Fruit fly (Drosophila melanogaster) whole organism, embryonic: ENCODE results near the gene CG2533.
A peak's percentile ranks its signal among the peaks of the same experiment; 100 is the strongest.

Experiments
- CG10321 ChIP-seq: fragments of 200-800 bp; sonication (Bioruptor generic); IDR thresholded peaks from 2 replicates; pipeline ENCODE4 v1.3.6; 2022; ENCODE audit warnings: missing biosample characterization, missing genetic modification characterization
- CG11085 ChIP-seq: fragments of 200-800 bp; sonication (Bioruptor generic); IDR thresholded peaks from 2 replicates; pipeline ENCODE4 v1.3.6; 2022; ENCODE audit warnings: missing biosample characterization, missing genetic modification characterization
- CG11695 ChIP-seq: fragments of 200-800 bp; sonication (Bioruptor generic); IDR thresholded peaks from 3 replicates; pipeline ENCODE4 v1.3.6; 2022; ENCODE audit warnings: missing biosample characterization, missing genetic modification characterization
- CG12155 ChIP-seq: fragments of 200-800 bp; sonication (Bioruptor generic); optimal IDR thresholded peaks from 3 replicates; lab custom pipeline; 2016; ENCODE audit warnings: missing biosample characterization, missing genetic modification characterization
- CG16813 ChIP-seq: fragments of 200-800 bp; sonication (Bioruptor generic); IDR thresholded peaks from 3 replicates; pipeline ENCODE4 v1.3.6; 2022; ENCODE audit warnings: missing biosample characterization, missing genetic modification characterization; ENCODE audit not compliant: partially characterized antibody
- CG1832 ChIP-seq: fragments of 200-800 bp; sonication (Bioruptor generic); optimal IDR thresholded peaks from 2 replicates; lab custom pipeline; 2017; ENCODE audit warnings: missing biosample characterization, mild to moderate bottlenecking, missing genetic modification characterization, inconsistent platforms
- CG2120 ChIP-seq: fragments of 200-800 bp; sonication (Bioruptor generic); optimal IDR thresholded peaks from 3 replicates; lab custom pipeline; 2016; ENCODE audit warnings: missing biosample characterization, missing genetic modification characterization
- CG32532 ChIP-seq: fragments of 200-800 bp; sonication (Bioruptor generic); IDR thresholded peaks from 2 replicates; pipeline ENCODE4 v1.3.6; 2022; ENCODE audit warnings: missing biosample characterization, missing genetic modification characterization
- CG32772 ChIP-seq: fragments of 200-800 bp; sonication (Bioruptor generic); IDR thresholded peaks from 2 replicates; pipeline ENCODE4 v1.3.6; 2022; ENCODE audit warnings: missing biosample characterization, missing genetic modification characterization
- CG34422 ChIP-seq: fragments of 200-800 bp; sonication (Bioruptor generic); IDR thresholded peaks from 3 replicates; pipeline ENCODE4 v1.3.6; 2022; ENCODE audit warnings: missing biosample characterization, missing genetic modification characterization
- CG3847 ChIP-seq: fragments of 200-800 bp; sonication (Bioruptor generic); IDR thresholded peaks from 2 replicates; pipeline ENCODE4 v1.3.6; 2022; ENCODE audit warnings: missing biosample characterization, missing genetic modification characterization
- CG6175 ChIP-seq: fragments of 200-800 bp; sonication (Bioruptor generic); IDR thresholded peaks from 3 replicates; pipeline ENCODE4 v1.3.6; 2022; ENCODE audit warnings: missing biosample characterization, missing genetic modification characterization
- CG6683 ChIP-seq: fragments of 200-800 bp; sonication (Bioruptor generic); optimal IDR thresholded peaks from 2 replicates; lab custom pipeline; 2017; ENCODE audit warnings: missing biosample characterization, mild to moderate bottlenecking, missing genetic modification characterization, missing genetic modification reagents
- CG6791 ChIP-seq: fragments of 200-800 bp; sonication (Bioruptor generic); IDR thresholded peaks from 3 replicates; pipeline ENCODE4 v1.3.6; 2022; ENCODE audit warnings: missing biosample characterization, missing genetic modification characterization; ENCODE audit not compliant: partially characterized antibody
- CG7271 ChIP-seq: fragments of 200-800 bp; sonication (Bioruptor generic); optimal IDR thresholded peaks from 2 replicates; lab custom pipeline; 2018; ENCODE audit warnings: missing biosample characterization, mild to moderate bottlenecking, missing genetic modification characterization, moderate library complexity
- CG9932 ChIP-seq: fragments of 200-800 bp; sonication (Bioruptor generic); IDR thresholded peaks from 2 replicates; pipeline ENCODE4 v1.3.6; 2022; ENCODE audit warnings: missing biosample characterization, missing genetic modification characterization
- CHES-1-like ChIP-seq: fragments of 200-800 bp; sonication (Bioruptor generic); optimal IDR thresholded peaks from 2 replicates; lab custom pipeline; 2016; ENCODE audit warnings: missing biosample characterization, missing genetic modification characterization
- D19B ChIP-seq: fragments of 200-800 bp; sonication (Bioruptor generic); optimal IDR thresholded peaks from 2 replicates; lab custom pipeline; 2017; ENCODE audit warnings: missing biosample characterization, mild to moderate bottlenecking, missing genetic modification characterization
- Dref ChIP-seq: fragments of 200-800 bp; sonication (Bioruptor generic); IDR thresholded peaks from 2 replicates; pipeline ENCODE4 v1.3.6; 2022; ENCODE audit warnings: missing biosample characterization, missing genetic modification characterization
- Fer1 ChIP-seq: fragments of 200-800 bp; sonication (Bioruptor generic); optimal IDR thresholded peaks from 2 replicates; lab custom pipeline; 2017; ENCODE audit warnings: missing biosample characterization, mild to moderate bottlenecking, missing genetic modification characterization
- Fer3 ChIP-seq: fragments of 200-800 bp; sonication (Bioruptor generic); optimal IDR thresholded peaks from 2 replicates; lab custom pipeline; 2018; ENCODE audit warnings: missing biosample characterization, mild to moderate bottlenecking, missing genetic modification characterization, moderate library complexity
- Gug ChIP-seq: fragments of 200-800 bp; sonication (Bioruptor generic); IDR thresholded peaks from 4 replicates; pipeline ENCODE4 v1.3.6; 2022; ENCODE audit warnings: missing biosample characterization, missing genetic modification characterization
- HHEX ChIP-seq: fragments of 200-800 bp; sonication (Bioruptor generic); optimal IDR thresholded peaks from 3 replicates; lab custom pipeline; 2017; ENCODE audit warnings: missing biosample characterization, mild to moderate bottlenecking, missing genetic modification characterization, missing genetic modification reagents
- HLH3B ChIP-seq: fragments of 200-800 bp; sonication (Bioruptor generic); IDR thresholded peaks from 2 replicates; pipeline ENCODE4 v1.3.6; 2022; ENCODE audit warnings: missing biosample characterization, missing genetic modification characterization
- HLH54F ChIP-seq: fragments of 200-800 bp; sonication (Bioruptor generic); optimal IDR thresholded peaks from 3 replicates; lab custom pipeline; 2016; ENCODE audit warnings: missing biosample characterization, missing genetic modification characterization
- HmgZ ChIP-seq: fragments of 200-800 bp; sonication (Bioruptor generic); optimal IDR thresholded peaks from 2 replicates; lab custom pipeline; 2018; ENCODE audit warnings: missing biosample characterization, mild to moderate bottlenecking, missing genetic modification characterization
- Med ChIP-seq: fragments of 200-800 bp; sonication (Bioruptor generic); peaks from one replicate; lab custom pipeline; 2016; ENCODE audit warnings: missing biosample characterization, missing genetic modification characterization, mild to moderate bottlenecking, inconsistent platforms, moderate library complexity
- Myb ChIP-seq: fragments of 200-800 bp; sonication (Bioruptor generic); optimal IDR thresholded peaks from 2 replicates; lab custom pipeline; 2016; ENCODE audit warnings: missing biosample characterization, missing genetic modification characterization
- Scr ChIP-seq: fragments of 200-800 bp; sonication (Bioruptor generic); IDR thresholded peaks from 2 replicates; pipeline ENCODE4 v1.3.6; 2022; ENCODE audit warnings: missing biosample characterization, missing genetic modification characterization; ENCODE audit not compliant: partially characterized antibody
- Sry-δ ChIP-seq: fragments of 200-800 bp; sonication (Bioruptor generic); optimal IDR thresholded peaks from 2 replicates; lab custom pipeline; 2016; ENCODE audit warnings: missing biosample characterization, missing genetic modification characterization
- Xrp1 ChIP-seq: fragments of 200-800 bp; sonication (Bioruptor generic); IDR thresholded peaks from 2 replicates; pipeline ENCODE4 v1.3.6; 2022; ENCODE audit warnings: missing biosample characterization, missing genetic modification characterization
- amos ChIP-seq: fragments of 200-800 bp; sonication (Bioruptor generic); IDR thresholded peaks from 2 replicates; pipeline ENCODE4 v1.3.6; 2022; ENCODE audit warnings: missing biosample characterization, missing genetic modification characterization; ENCODE audit not compliant: partially characterized antibody
- bbx ChIP-seq: fragments of 200-800 bp; sonication (Bioruptor generic); IDR thresholded peaks from 2 replicates; pipeline ENCODE4 v1.3.6; 2022; ENCODE audit warnings: missing biosample characterization, missing genetic modification characterization; ENCODE audit not compliant: partially characterized antibody
- cg ChIP-seq: fragments of 200-800 bp; sonication (Bioruptor generic); optimal IDR thresholded peaks from 3 replicates; lab custom pipeline; 2019; ENCODE audit warnings: missing biosample characterization, mild to moderate bottlenecking, missing genetic modification characterization, moderate library complexity
- ci ChIP-seq: fragments of 200-800 bp; sonication (Bioruptor generic); IDR thresholded peaks from 3 replicates; pipeline ENCODE4 v1.3.6; 2022; ENCODE audit warnings: missing biosample characterization, missing genetic modification characterization
- dati ChIP-seq: fragments of 200-800 bp; sonication (Bioruptor generic); IDR thresholded peaks from 2 replicates; pipeline ENCODE4 v1.3.6; 2022; ENCODE audit warnings: missing biosample characterization, missing genetic modification characterization
- disco-r ChIP-seq: fragments of 200-800 bp; sonication (Bioruptor generic); optimal IDR thresholded peaks from 2 replicates; lab custom pipeline; 2016; ENCODE audit warnings: missing biosample characterization, missing genetic modification characterization
- ewg ChIP-seq: fragments of 200-800 bp; sonication (Bioruptor generic); optimal IDR thresholded peaks from 3 replicates; lab custom pipeline; 2017; ENCODE audit warnings: mild to moderate bottlenecking, missing biosample characterization, missing genetic modification reagents, missing genetic modification characterization
- gfzf ChIP-seq: fragments of 200-800 bp; sonication (Bioruptor generic); optimal IDR thresholded peaks from 2 replicates; lab custom pipeline; 2016; ENCODE audit warnings: missing biosample characterization, mild to moderate bottlenecking, missing genetic modification characterization, moderate library complexity
- grn ChIP-seq: fragments of 200-800 bp; sonication (Bioruptor generic); optimal IDR thresholded peaks from 3 replicates; lab custom pipeline; 2017; ENCODE audit warnings: missing biosample characterization, missing genetic modification characterization
- lilli ChIP-seq: fragments of 200-800 bp; sonication (Bioruptor generic); optimal IDR thresholded peaks from 3 replicates; lab custom pipeline; 2016; ENCODE audit warnings: missing biosample characterization, missing genetic modification characterization
- pros ChIP-seq: fragments of 200-800 bp; sonication (Bioruptor generic); optimal IDR thresholded peaks from 3 replicates; lab custom pipeline; 2019; ENCODE audit warnings: missing biosample characterization, mild to moderate bottlenecking, missing genetic modification characterization, moderate library complexity
- scrt ChIP-seq: fragments of 200-800 bp; sonication (Bioruptor generic); optimal IDR thresholded peaks from 2 replicates; lab custom pipeline; 2018; ENCODE audit warnings: missing biosample characterization, mild to moderate bottlenecking, missing genetic modification characterization, moderate library complexity
- sob ChIP-seq: fragments of 200-800 bp; sonication (Bioruptor generic); IDR thresholded peaks from 2 replicates; pipeline ENCODE4 v1.3.6; 2022; ENCODE audit warnings: missing biosample characterization, missing genetic modification characterization
- tap ChIP-seq: fragments of 200-800 bp; optimal IDR thresholded peaks from 3 replicates; lab custom pipeline; 2019; ENCODE audit warnings: missing biosample characterization, mild to moderate bottlenecking, missing genetic modification characterization, moderate library complexity
- vfl ChIP-seq: fragments of 200-800 bp; sonication (Bioruptor generic); optimal IDR thresholded peaks from 2 replicates; lab custom pipeline; 2016; ENCODE audit warnings: missing biosample characterization, missing genetic modification characterization
- vvl ChIP-seq: fragments of 200-800 bp; sonication (Bioruptor generic); IDR thresholded peaks from 2 replicates; pipeline ENCODE4 v1.3.6; 2022; ENCODE audit warnings: missing biosample characterization, missing genetic modification characterization
- z ChIP-seq: fragments of 200-800 bp; sonication (Bioruptor generic); IDR thresholded peaks from 3 replicates; pipeline ENCODE4 v1.3.6; 2022; ENCODE audit warnings: missing biosample characterization, missing genetic modification characterization
- zfh1 ChIP-seq: fragments of 200-800 bp; sonication (Bioruptor generic); IDR thresholded peaks from 3 replicates; pipeline ENCODE4 v1.3.6; 2022; ENCODE audit warnings: missing biosample characterization, missing genetic modification characterization
- zfh2 ChIP-seq: fragments of 200-800 bp; sonication (Bioruptor generic); optimal IDR thresholded peaks from 2 replicates; lab custom pipeline; 2016; ENCODE audit warnings: missing biosample characterization, missing genetic modification characterization

CG2533 gene

dm6 chrX:11600795-11601358, 3.1 kb downstream of the CG2533 start (continued):
- peak; percentile 1 for TF ChIP-seq CG12155 (GFP tag; lab: Kevin White, UChicago)
- TF ChIP-seq Xrp1, result peak; percentile 25; the same call in 1 of the 2 replicates
- TF ChIP-seq CG6683 (GFP tag; lab: Kevin White, UChicago), result no peak
- peak; percentile 31; the same call in 1 of the 3 replicates for TF ChIP-seq CG34422 (GFP tag; lab: Robert Waterston, UW)
- no peak for TF ChIP-seq disco-r
- TF ChIP-seq ewg (GFP tag; lab: Kevin White, UChicago), result no peak
- TF ChIP-seq CHES-1-like (GFP tag; lab: Kevin White, UChicago), result peak; percentile 15
- TF ChIP-seq CG9932 (GFP tag; lab: Robert Waterston, UW), result peak; percentile 28; the same call in 1 of the 2 replicates
- peak; percentile 29 for TF ChIP-seq HLH54F (GFP tag; lab: Kevin White, UChicago)
- TF ChIP-seq HmgZ, result no peak
- 0 out of 2 replicates have a peak, but pooled peaks have one; percentile 38 for TF ChIP-seq bbx (GFP tag; lab: Robert Waterston, UW)
- peak; percentile 7 for TF ChIP-seq lilli (GFP tag; lab: Kevin White, UChicago)
- TF ChIP-seq Fer3 (tag; lab: Kevin White, UChicago), result no peak
- no peak for TF ChIP-seq tap (tag; lab: Kevin White, UChicago)
- TF ChIP-seq Med (GFP tag; lab: Kevin White, UChicago), result peak; percentile 57
- TF ChIP-seq pros (GFP tag; lab: Kevin White, UChicago), result peak; percentile 74
- no peak for TF ChIP-seq D19B
- no peak for TF ChIP-seq HLH3B (GFP tag; lab: Robert Waterston, UW)
- TF ChIP-seq Sry-δ (GFP tag; lab: Kevin White, UChicago), result no peak
- peak; percentile 15 for TF ChIP-seq zfh2 (GFP tag; lab: Kevin White, UChicago)
- no peak for TF ChIP-seq CG7271
- TF ChIP-seq CG11695 (GFP tag; lab: Robert Waterston, UW), result 0 out of 3 replicates have a peak, but pooled peaks have one; percentile 22
- no peak for TF ChIP-seq scrt (GFP tag; lab: Kevin White, UChicago)
- TF ChIP-seq Fer1, result no peak
- TF ChIP-seq CG1832, result peak; percentile 65
- 0 out of 3 replicates have a peak, but pooled peaks have one; percentile 20 for TF ChIP-seq z
- peak; percentile 90 for TF ChIP-seq CG10321 (GFP tag; lab: Robert Waterston, UW)
- peak; percentile 13 for TF ChIP-seq HHEX (GFP tag; lab: Kevin White, UChicago)
- peak; percentile 81 for TF ChIP-seq cg (GFP tag; lab: Kevin White, UChicago)
- TF ChIP-seq Dref (GFP tag; lab: Robert Waterston, UW), result no peak
- TF ChIP-seq vvl (GFP tag; lab: Robert Waterston, UW), result 0 out of 2 replicates have a peak, but pooled peaks have one; percentile 32
- peak; percentile 46 for TF ChIP-seq CG2120 (GFP tag; lab: Kevin White, UChicago)
- peak; percentile 62; the same call in 1 of the 3 replicates for TF ChIP-seq ci (GFP tag; lab: Robert Waterston, UW)
- no peak for TF ChIP-seq dati
- TF ChIP-seq CG6175 (GFP tag; lab: Robert Waterston, UW), result no peak
- TF ChIP-seq vfl, result no peak

- TF ChIP-seq zfh1 (GFP tag; lab: Robert Waterston, UW) (0 out of 3 replicates have a peak, but pooled peaks have one; percentile 6), amos (GFP tag; lab: Robert Waterston, UW) (peak; percentile 45; the same call in 1 of the 2 replicates), Scr (GFP tag; lab: Robert Waterston, UW) (0 out of 2 replicates have a peak, but pooled peaks have one; percentile 28), CG32532 (GFP tag; lab: Robert Waterston, UW) (peak; percentile 26; the same call in 1 of the 2 replicates), CG3847 (peak; percentile 73), CG11085 (peak; percentile 36; the same call in 1 of the 2 replicates), gfzf (peak; percentile 53), CG6791 (GFP tag; lab: Robert Waterston, UW) (0 out of 3 replicates have a peak, but pooled peaks have one; percentile 10), Dref (GFP tag; lab: Robert Waterston, UW) (peak; percentile 45), CG16813 (GFP tag; lab: Robert Waterston, UW) (0 out of 3 replicates have a peak, but pooled peaks have one; percentile 12), vvl (GFP tag; lab: Robert Waterston, UW) (peak; percentile 20; the same call in 1 of the 2 replicates), Myb (peak; percentile 16), sob (GFP tag; lab: Robert Waterston, UW) (0 out of 2 replicates have a peak, but pooled peaks have one; percentile 23), grn (peak; percentile 39), ci (GFP tag; lab: Robert Waterston, UW) (peak; percentile 39; the same call in 1 of the 3 replicates), Gug (GFP tag; lab: Robert Waterston, UW) (0 out of 4 replicates have a peak, but pooled peaks have one; percentile 2), CG32772 (0 out of 2 replicates have a peak, but pooled peaks have one; percentile 29)
Measured at dm6 chrX:11599589-11599988, 4.4 kb downstream of the CG2533 start, which contains the start of gene rho-4. Gene rho-4 (plus strand): TSS chrX:11599838.
